Worm (Caenorhabditis elegans) whole organism, L4 larva: Measurements from ENCODE around the gene gst-38.
A peak's percentile ranks its signal among the peaks of the same experiment; 100 is the strongest.

Experiments used
- F10B5.3 ChIP-seq: sonication (generic microtip); optimal IDR thresholded peaks from 2 replicates; lab custom pipeline; 2016; ENCODE audit warnings: mild to moderate bottlenecking, missing genetic modification characterization, missing compliant biosample characterization
- F44E2.7 ChIP-seq: fragments of 200-800 bp; sonication (Bioruptor generic); IDR thresholded peaks from 2 replicates; pipeline ENCODE4 v2.1.2; 2022; ENCODE audit warnings: missing genetic modification characterization, missing compliant biosample characterization
- T20F7.1 ChIP-seq: fragments of 200-800 bp; sonication (Bioruptor generic); optimal IDR thresholded peaks from 2 replicates; lab custom pipeline; 2018; ENCODE audit warnings: mild to moderate bottlenecking, missing genetic modification characterization, missing compliant biosample characterization
- T26A8.4 ChIP-seq: fragments of 200-800 bp; sonication (Bioruptor generic); IDR thresholded peaks from 2 replicates; pipeline ENCODE4 v1.3.6; 2022; ENCODE audit warnings: missing genetic modification characterization, missing compliant biosample characterization
- Y105C5A.15 ChIP-seq: fragments of 200-800 bp; sonication (Bioruptor generic); IDR thresholded peaks from 2 replicates; pipeline ENCODE4 v1.3.6; 2022; ENCODE audit warnings: missing genetic modification characterization, missing compliant biosample characterization
- Y75B8A.6 ChIP-seq: fragments of 200-800 bp; sonication (Bioruptor generic); IDR thresholded peaks from 2 replicates; pipeline ENCODE4 v1.3.6; 2022; ENCODE audit warnings: missing genetic modification reagents, missing genetic modification characterization, missing compliant biosample characterization
- aly-2 ChIP-seq: sonication (generic microtip); optimal IDR thresholded peaks from 2 replicates; lab custom pipeline; 2018; ENCODE audit warnings: missing biosample characterization, missing genetic modification characterization
- ama-1 ChIP-seq: fragments of 150-350 bp; optimal IDR thresholded peaks from 2 replicates; lab custom pipeline; 2014; ENCODE audit warnings: inconsistent platforms, mixed read lengths
- attf-4 ChIP-seq: sonication (generic microtip); optimal IDR thresholded peaks from 3 replicates; lab custom pipeline; 2017; ENCODE audit warnings: missing biosample characterization, missing genetic modification characterization
- ceh-28 ChIP-seq: fragments of 150-350 bp; optimal IDR thresholded peaks from 2 replicates; lab custom pipeline; 2014; ENCODE audit warnings: missing biosample characterization, missing genetic modification reagents, missing genetic modification characterization
- ceh-62 ChIP-seq: sonication (generic microtip); optimal IDR thresholded peaks from 2 replicates; lab custom pipeline; 2017; ENCODE audit warnings: missing biosample characterization, missing genetic modification characterization
- ceh-82 ChIP-seq: sonication (generic microtip); optimal IDR thresholded peaks from 2 replicates; lab custom pipeline; 2017; ENCODE audit warnings: missing biosample characterization, missing genetic modification characterization
- cey-2 ChIP-seq: sonication (generic microtip); optimal IDR thresholded peaks from 3 replicates; lab custom pipeline; 2017; ENCODE audit warnings: missing genetic modification characterization, mild to moderate bottlenecking, missing compliant biosample characterization, antibody characterized with exemption, borderline replicate concordance; ENCODE audit not compliant: insufficient read depth
- ctbp-1 ChIP-seq: fragments of 200-800 bp; sonication (Bioruptor generic); IDR thresholded peaks from 2 replicates; pipeline ENCODE4 v1.3.6; 2022; ENCODE audit warnings: missing genetic modification reagents, missing genetic modification characterization, missing compliant biosample characterization
- dmd-8 ChIP-seq: fragments of 200-800 bp; sonication (Bioruptor generic); IDR thresholded peaks from 2 replicates; pipeline ENCODE4 v1.3.6; 2022; ENCODE audit warnings: missing genetic modification characterization, missing compliant biosample characterization
- egl-43 ChIP-seq: fragments of 200-800 bp; sonication (Bioruptor generic); IDR thresholded peaks from 2 replicates; pipeline ENCODE4 v1.3.6; 2022; ENCODE audit warnings: missing genetic modification reagents, missing genetic modification characterization, missing compliant biosample characterization
- gei-8 ChIP-seq: fragments of 200-800 bp; sonication (Bioruptor generic); optimal IDR thresholded peaks from 2 replicates; lab custom pipeline; 2018; ENCODE audit warnings: mild to moderate bottlenecking, missing genetic modification characterization, missing compliant biosample characterization
- lin-13 ChIP-seq: fragments of 150-350 bp; optimal IDR thresholded peaks from 2 replicates; lab custom pipeline; 2014; ENCODE audit warnings: missing biosample characterization, missing genetic modification reagents, missing genetic modification characterization
- lin-29 ChIP-seq: fragments of 200-800 bp; sonication (Bioruptor generic); IDR thresholded peaks from 2 replicates; pipeline ENCODE4 v1.3.6; 2022; ENCODE audit warnings: missing genetic modification reagents, missing genetic modification characterization, missing compliant biosample characterization
- mdl-1 ChIP-seq, 2 experiments: fragments of 150-350 bp in 1 of 2; sonication (generic microtip) in 1 of 2; optimal IDR thresholded peaks; 2 replicates each; lab custom pipeline; 2014 to 2017; ENCODE audit warnings: missing biosample characterization in 2 of 2, missing genetic modification characterization in 2 of 2
- mxl-2 ChIP-seq: fragments of 200-800 bp; sonication (Bioruptor generic); conservative IDR thresholded peaks from 2 replicates; pipeline ENCODE4 v1.3.6; 2022; ENCODE audit warnings: missing genetic modification reagents, missing genetic modification characterization, missing compliant biosample characterization
- nhr-42 ChIP-seq: fragments of 200-800 bp; sonication (Bioruptor generic); IDR thresholded peaks from 2 replicates; pipeline ENCODE4 v1.3.6; 2022; ENCODE audit warnings: missing genetic modification characterization, missing compliant biosample characterization
- nhr-48 ChIP-seq: sonication (generic microtip); optimal IDR thresholded peaks from 2 replicates; lab custom pipeline; 2016; ENCODE audit warnings: mild to moderate bottlenecking, missing genetic modification characterization, missing compliant biosample characterization
- snpc-1.2 ChIP-seq: fragments of 200-800 bp; sonication (Bioruptor generic); IDR thresholded peaks from 2 replicates; pipeline ENCODE4 v1.3.6; 2022; ENCODE audit warnings: missing genetic modification reagents, missing genetic modification characterization, missing compliant biosample characterization
- tag-97 ChIP-seq: fragments of 200-800 bp; sonication (Bioruptor generic); IDR thresholded peaks from 2 replicates; pipeline ENCODE4 v1.3.6; 2022; ENCODE audit warnings: missing genetic modification characterization, missing compliant biosample characterization
- unc-130 ChIP-seq: sonication (generic microtip); optimal IDR thresholded peaks from 2 replicates; lab custom pipeline; 2016; ENCODE audit warnings: missing genetic modification reagents, missing genetic modification characterization, missing compliant biosample characterization
- unc-62 ChIP-seq, 3 experiments: fragments of 150-350 bp in 1 of 3; sonication (generic microtip); optimal IDR thresholded peaks in 2 of 3; peaks in 1 of 3; 1 replicate in 1 of 3; 2 replicates in 2 of 3; lab custom pipeline; 2014 to 2017; ENCODE audit warnings: missing biosample characterization in 3 of 3, missing genetic modification characterization in 3 of 3, missing genetic modification reagents in 3 of 3, missing genotype in 1 of 3
- zfp-3 ChIP-seq: fragments of 200-800 bp; sonication (Bioruptor generic); conservative IDR thresholded peaks from 2 replicates; pipeline ENCODE4 v1.3.6; 2022; ENCODE audit warnings: missing genetic modification reagents, missing genetic modification characterization, missing compliant biosample characterization
- ztf-7 ChIP-seq: fragments of 150-350 bp; optimal IDR thresholded peaks from 2 replicates; lab custom pipeline; 2014; ENCODE audit warnings: missing biosample characterization, missing genetic modification characterization

Gene gst-38

ce11 chrV:15954932-15955331 is 39.1 kb upstream of the gst-38 start, which contains the start of gene srw-57:
Gene srw-57 (minus strand): TSS chrV:15955032.
- no peak for TF ChIP-seq attf-4 (tag; lab: Kevin White, UChicago)
- TF ChIP-seq ztf-7 (tag; lab: Kevin White, UChicago) = no peak
- TF ChIP-seq unc-62 (GFP tag; optimal IDR thresholded peaks at IDR 0.05 in 1 of 2; lab: Kevin White, UChicago) = no peak
- TF ChIP-seq unc-62 (tag; optimal IDR thresholded peaks at IDR 0.05; lab: Kevin White, UChicago) = no peak
- no peak for TF ChIP-seq T26A8.4 (GFP tag; lab: Robert Waterston, UW)

- TF ChIP-seq egl-43 (GFP tag; lab: Robert Waterston, UW) = no peak
- no peak for TF ChIP-seq unc-130 (GFP tag; lab: Kevin White, UChicago)
- TF ChIP-seq mdl-1 (tag; optimal IDR thresholded peaks at IDR 0.05; lab: Kevin White, UChicago) = no peak
- no peak for TF ChIP-seq ceh-28 (tag; lab: Kevin White, UChicago)
- no peak for TF ChIP-seq ama-1 (lab: Kevin White, UChicago)
- no peak for TF ChIP-seq nhr-48 (tag; lab: Kevin White, UChicago)
- no peak for TF ChIP-seq ceh-82 (tag; lab: Kevin White, UChicago)
- TF ChIP-seq snpc-1.2 (GFP tag; lab: Robert Waterston, UW) = no peak
- no peak for TF ChIP-seq F44E2.7 (GFP tag; lab: Robert Waterston, UW)
- TF ChIP-seq aly-2 (tag; lab: Kevin White, UChicago) = no peak
- no peak for TF ChIP-seq lin-29 (GFP tag; lab: Robert Waterston, UW)
- TF ChIP-seq lin-13 = no peak
- TF ChIP-seq gei-8 (GFP tag; lab: Kevin White, UChicago) = no peak
- no peak for TF ChIP-seq T20F7.1 (GFP tag; lab: Kevin White, UChicago)
- no peak for TF ChIP-seq ctbp-1 (GFP tag; lab: Robert Waterston, UW)
- no peak for TF ChIP-seq Y75B8A.6 (GFP tag; lab: Robert Waterston, UW)
- TF ChIP-seq, all 104 proteins: peak for 0
Measured at ce11 chrV:15952762-15953161, 36.9 kb upstream of the gst-38 start, which contains the start of gene srw-56. Gene srw-56 (minus strand): TSS chrV:15952862.

- TF ChIP-seq Y75B8A.6 (GFP tag; lab: Robert Waterston, UW) (no peak), dmd-8 (GFP tag; lab: Robert Waterston, UW) (no peak)
Measured at ce11 chrV:15950903-15951302, 35.0 kb upstream of the gst-38 start, which contains the start of gene srw-59. Gene srw-59 (minus strand): TSS chrV:15951003.

- TF ChIP-seq mdl-1 (tag; optimal IDR thresholded peaks at IDR 0.05; lab: Kevin White, UChicago) (no peak), unc-130 (GFP tag; lab: Kevin White, UChicago) (no peak), dmd-8 (GFP tag; lab: Robert Waterston, UW) (no peak), cey-2 (tag; lab: Kevin White, UChicago) (no peak), Y75B8A.6 (GFP tag; lab: Robert Waterston, UW) (no peak), ceh-62 (tag; lab: Kevin White, UChicago) (no peak), nhr-42 (GFP tag; lab: Robert Waterston, UW) (no peak), unc-62 (GFP tag; optimal IDR thresholded peaks at IDR 0.05 in 1 of 2; lab: Kevin White, UChicago) (no peak), unc-62 (tag; optimal IDR thresholded peaks at IDR 0.05; lab: Kevin White, UChicago) (no peak), ztf-7 (tag; lab: Kevin White, UChicago) (no peak), zfp-3 (no peak), Y105C5A.15 (GFP tag; lab: Robert Waterston, UW) (no peak), mxl-2 (GFP tag; lab: Robert Waterston, UW) (no peak), ctbp-1 (GFP tag; lab: Robert Waterston, UW) (no peak), F10B5.3 (no peak)
Measured at ce11 chrV:15943125-15943524, 27.3 kb upstream of the gst-38 start, which contains the start of gene srw-53. Gene srw-53 (plus strand): TSS chrV:15943425.

- TF ChIP-seq tag-97 (GFP tag; lab: Robert Waterston, UW) (no peak), unc-62 (GFP tag; optimal IDR thresholded peaks at IDR 0.05 in 1 of 2; lab: Kevin White, UChicago) (peak in 1 of 2 experiments; percentile 66), unc-62 (tag; optimal IDR thresholded peaks at IDR 0.05; lab: Kevin White, UChicago) (no peak)
Measured at ce11 chrV:15940254-15940653, 24.4 kb upstream of the gst-38 start, which contains the start of gene srw-55. Gene srw-55 (minus strand): TSS chrV:15940354.
